Worm (Caenorhabditis elegans): ENCODE results near the gene flp-19.

- peak; percentile 90 for TF ChIP-seq nhr-25 (tag; optimal IDR thresholded peaks at IDR 0.05)
- no peak for TF ChIP-seq fos-1 (tag; optimal IDR thresholded peaks at IDR 0.05)
- peak; percentile 81 for TF ChIP-seq elt-2 (tag; optimal IDR thresholded peaks at IDR 0.05)
- TF ChIP-seq lin-39 (tag; optimal IDR thresholded peaks at IDR 0.05), result peak; percentile 87
These were observed 32.8 kb downstream of the flp-19 start for ce11 chrX:10637048-10637928.
